Fruit fly (Drosophila melanogaster) Kc167 (cell line): ENCODE data around the gene tplus3a.

Source experiments
- Sin3A ChIP-seq: fragments of >200 bp; optimal IDR thresholded peaks from 2 replicates; lab custom pipeline; 2018; ENCODE audit warnings: missing external identifiers
- h ChIP-seq: fragments of >200 bp; optimal IDR thresholded peaks from 3 replicates; lab custom pipeline; 2018; ENCODE audit warnings: missing external identifiers
- insv ChIP-seq: fragments of >200 bp; optimal IDR thresholded peaks from 3 replicates; lab custom pipeline; 2018; ENCODE audit warnings: missing external identifiers
- psq ChIP-seq: fragments of >200 bp; optimal IDR thresholded peaks from 2 replicates; lab custom pipeline; 2017; ENCODE audit warnings: missing external identifiers
- ttk ChIP-seq: sonication (Bioruptor generic); optimal IDR thresholded peaks from 2 replicates; lab custom pipeline; 2017; ENCODE audit warnings: missing external identifiers

- no peak for TF ChIP-seq insv (lab: Kevin White, UChicago)
- no peak for TF ChIP-seq ttk (lab: Kevin White, UChicago)
- no peak for TF ChIP-seq Sin3A (lab: Kevin White, UChicago)
- TF ChIP-seq psq (lab: Kevin White, UChicago): no peak
- TF ChIP-seq h (lab: Kevin White, UChicago): no peak
These were observed 46.6 kb upstream of the tplus3a start for dm6 chr2L:22024362-22024761.
